Worm (Caenorhabditis elegans): ENCODE data around the gene F16H6.9.

The F16H6.9 gene

DNA sequence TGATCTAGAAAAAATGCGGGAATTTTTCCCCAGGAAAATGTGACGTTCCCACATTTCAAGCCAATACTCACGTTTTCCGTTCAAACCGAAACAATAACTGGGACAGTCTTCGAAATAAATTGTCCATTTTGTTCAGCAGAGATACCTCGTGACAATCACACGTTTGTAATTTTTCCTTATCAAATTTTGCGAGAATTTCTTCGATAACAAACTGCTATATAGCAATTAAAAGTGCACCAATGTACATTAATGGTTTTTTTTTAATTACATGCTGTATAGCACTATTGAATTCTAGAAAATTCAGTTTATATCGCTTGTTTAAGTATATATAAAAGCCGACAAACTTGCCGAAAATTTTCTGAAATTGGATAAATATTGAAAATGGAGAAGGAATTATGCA lies 49.4 kb downstream of the F16H6.9 start, which contains the start of gene R10E8.6:
Gene R10E8.6 (minus strand): TSS at position 154 of the 400 bp plus-strand sequence.
- TF ChIP-seq unc-130 (GFP tag; optimal IDR thresholded peaks at IDR 0.05) (no peak), hlh-11 (tag; optimal IDR thresholded peaks at IDR 0.05) (peak; percentile 63), lim-7 (GFP tag; IDR thresholded peaks at IDR 0.05) (no peak), aha-1 (tag) (peak; percentile 79), daf-16 (GFP tag; optimal IDR thresholded peaks at IDR 0.05) (no peak), daf-16 (tag; optimal IDR thresholded peaks at IDR 0.05) (peak; percentile 33), nhr-28 (tag; optimal IDR thresholded peaks at IDR 0.05) (peak; percentile 35), php-3 (GFP tag; IDR thresholded peaks at IDR 0.05) (peak; percentile 93), ceh-20 (GFP tag; IDR thresholded peaks at IDR 0.05) (no peak), fkh-10 (GFP tag; optimal IDR thresholded peaks at IDR 0.05) (no peak), dve-1 (tag; optimal IDR thresholded peaks at IDR 0.05; ENCODE audit: insufficient read depth) (peak; percentile 57), egl-43 (GFP tag; IDR thresholded peaks at IDR 0.05) (no peak), Y75B8A.6 (GFP tag; IDR thresholded peaks at IDR 0.05) (no peak), dmd-6 (GFP tag; IDR thresholded peaks at IDR 0.05) (peak; percentile 45), F37D6.2 (tag; optimal IDR thresholded peaks at IDR 0.05) (no peak)

- TF ChIP-seq unc-62 (GFP tag; optimal IDR thresholded peaks at IDR 0.05 in 1 of 2) = peak in 1 of 2 experiments; percentile 55
- no peak for TF ChIP-seq unc-62 (tag; optimal IDR thresholded peaks at IDR 0.05)
- no peak for TF ChIP-seq php-3 (GFP tag; IDR thresholded peaks at IDR 0.05)
Measured at ce11 chrV:18268744-18269143, 51.9 kb downstream of the F16H6.9 start, which contains the start of gene fbxa-213. fbxa-213 (minus strand) TSS chrV:18268844.

DNA sequence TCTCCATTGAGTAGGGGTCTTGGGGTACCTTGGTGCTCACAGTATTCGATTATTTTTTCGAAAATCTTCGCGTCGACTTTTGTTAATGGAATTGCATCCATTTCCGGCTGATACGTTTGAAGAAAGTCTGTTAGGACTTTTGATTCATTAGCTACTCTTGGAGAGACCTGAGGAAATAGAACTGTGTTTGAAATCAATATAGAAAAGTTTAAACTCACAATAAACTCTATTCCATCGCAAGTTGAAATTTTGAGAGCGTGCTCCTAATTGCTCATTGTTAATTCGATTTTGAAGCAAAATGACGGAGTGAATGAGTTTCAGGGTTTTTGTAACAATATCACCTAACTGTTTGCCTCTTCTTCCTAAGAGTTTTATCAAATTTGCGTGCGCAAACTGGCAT lies 53.0 kb downstream of the F16H6.9 start, which contains the start of gene skr-6:
Gene skr-6 (minus strand): TSS at position 101 of the 400 bp plus-strand sequence.
- TF ChIP-seq zip-2 (tag; optimal IDR thresholded peaks at IDR 0.05) = no peak
- TF ChIP-seq ceh-20 (GFP tag; IDR thresholded peaks at IDR 0.05) = no peak
- TF ChIP-seq F26F4.8 (GFP tag; conservative IDR thresholded peaks at IDR 0.05) = no peak
- TF ChIP-seq rbr-2 (tag; optimal IDR thresholded peaks at IDR 0.05) = no peak
- TF ChIP-seq dmd-9 (GFP tag; IDR thresholded peaks at IDR 0.05) = no peak
- TF ChIP-seq lsy-2 (tag; optimal IDR thresholded peaks at IDR 0.05) = no peak
- no peak for TF ChIP-seq unc-62 (GFP tag; optimal IDR thresholded peaks at IDR 0.05 in 1 of 2)
- no peak for TF ChIP-seq unc-62 (tag; optimal IDR thresholded peaks at IDR 0.05)
- no peak for TF ChIP-seq madf-5 (GFP tag; IDR thresholded peaks at IDR 0.05)
- no peak for TF ChIP-seq nhr-28 (tag; optimal IDR thresholded peaks at IDR 0.05)
- no peak for TF ChIP-seq hif-1 (tag; optimal IDR thresholded peaks at IDR 0.05)
- TF ChIP-seq skn-1 (tag; optimal IDR thresholded peaks at IDR 0.05) = no peak
- TF ChIP-seq pha-4 (GFP tag; IDR thresholded peaks at IDR 0.05) = no peak
- TF ChIP-seq pha-4 (tag; optimal IDR thresholded peaks at IDR 0.05) = no peak
- TF ChIP-seq zfp-2 (tag; optimal IDR thresholded peaks at IDR 0.05) = no peak
- no peak for TF ChIP-seq egl-43 (GFP tag; IDR thresholded peaks at IDR 0.05)
- TF ChIP-seq saeg-2 (GFP tag; IDR thresholded peaks at IDR 0.05) = no peak

ce11 chrV:18270403-18270802 lies 53.5 kb downstream of the F16H6.9 start, which contains the start of gene Y37H2C.4:
Y37H2C.4 (plus strand) TSS chrV:18270703.
- no peak for TF ChIP-seq lir-3 (tag; optimal IDR thresholded peaks at IDR 0.05)
- TF ChIP-seq nhr-10 (tag; optimal IDR thresholded peaks at IDR 0.05) = no peak
- no peak for TF ChIP-seq aha-1 (tag)
- no peak for TF ChIP-seq dpl-1 (GFP tag; optimal IDR thresholded peaks at IDR 0.05)
- no peak for TF ChIP-seq ZK546.5 (tag; optimal IDR thresholded peaks at IDR 0.05)
- no peak for TF ChIP-seq lin-13 (GFP tag; optimal IDR thresholded peaks at IDR 0.05)
- no peak for TF ChIP-seq madf-5 (GFP tag; IDR thresholded peaks at IDR 0.05)
- TF ChIP-seq nhr-111 (GFP tag; optimal IDR thresholded peaks at IDR 0.05) = no peak
- TF ChIP-seq lim-7 (GFP tag; IDR thresholded peaks at IDR 0.05) = no peak
